Worm (Caenorhabditis elegans): ENCODE data around the gene Y68A4B.3.
"Not testable (repeated sequence)": the region's sequence is repeated elsewhere in the genome, so short reads cannot be mapped to it uniquely, and the experiment has no call there.

Gene Y68A4B.3

ce11 chrV:17242552-17242951 is at the start of gene Y68A4B.3:
Y68A4B.3 (minus strand) TSS chrV:17242652.
- no peak for TF ChIP-seq unc-62 (GFP tag; optimal IDR thresholded peaks at IDR 0.05)

ce11 chrV:17284159-17284558 is 41.7 kb upstream of the Y68A4B.3 start:
- TF ChIP-seq unc-62 (GFP tag; optimal IDR thresholded peaks at IDR 0.05), result no peak

ce11 chrV:17273249-17273648 is 30.8 kb upstream of the Y68A4B.3 start, which contains the start of gene K10G4.10:
K10G4.10 (plus strand) TSS chrV:17273549.
- no peak for TF ChIP-seq unc-62 (GFP tag; optimal IDR thresholded peaks at IDR 0.05)

- TF ChIP-seq unc-62 (GFP tag; optimal IDR thresholded peaks at IDR 0.05), result no peak
Observed at ce11 chrV:17272112-17272511, 29.7 kb upstream of the Y68A4B.3 start.

- not testable (repeated sequence) for TF ChIP-seq unc-62 (GFP tag; optimal IDR thresholded peaks at IDR 0.05)
Observed at ce11 chrV:17264855-17265254, 22.4 kb upstream of the Y68A4B.3 start, which contains the start of gene K10G4.3. K10G4.3 (minus strand) TSS chrV:17264955.

ce11 chrV:17261385-17261784 is 18.9 kb upstream of the Y68A4B.3 start:
- no peak for TF ChIP-seq unc-62 (GFP tag; optimal IDR thresholded peaks at IDR 0.05)

- TF ChIP-seq unc-62 (GFP tag; optimal IDR thresholded peaks at IDR 0.05), result no peak
Observed at ce11 chrV:17258868-17259267, 16.4 kb upstream of the Y68A4B.3 start, which contains the start of gene fbxa-85. fbxa-85 (plus strand) TSS chrV:17259168.

- TF ChIP-seq unc-62 (GFP tag; optimal IDR thresholded peaks at IDR 0.05), result no peak
Observed at ce11 chrV:17258244-17258643, 15.8 kb upstream of the Y68A4B.3 start.

- no peak for TF ChIP-seq unc-62 (GFP tag; optimal IDR thresholded peaks at IDR 0.05)
Observed at ce11 chrV:17257637-17258036, 15.2 kb upstream of the Y68A4B.3 start.

ce11 chrV:17255454-17255853 is 13.0 kb upstream of the Y68A4B.3 start, which contains the start of gene srh-115:
srh-115 (plus strand) TSS chrV:17255754.
- TF ChIP-seq unc-62 (GFP tag; optimal IDR thresholded peaks at IDR 0.05), result no peak

- not testable (repeated sequence) for TF ChIP-seq unc-62 (GFP tag; optimal IDR thresholded peaks at IDR 0.05)
Observed at ce11 chrV:17255028-17255427, 12.6 kb upstream of the Y68A4B.3 start, which contains the start of gene srh-116. srh-116 (minus strand) TSS chrV:17255128.

- no peak for TF ChIP-seq unc-62 (GFP tag; optimal IDR thresholded peaks at IDR 0.05)
Observed at ce11 chrV:17251364-17251961, 9.0 kb upstream of the Y68A4B.3 start, which contains the start of gene Y61B8A.6. Y61B8A.6 (plus strand) TSS chrV:17251911.

ce11 chrV:17248915-17249314 is 6.5 kb upstream of the Y68A4B.3 start, which contains the start of gene clec-243:
clec-243 (minus strand) TSS chrV:17249015.
- no peak for TF ChIP-seq unc-62 (GFP tag; optimal IDR thresholded peaks at IDR 0.05)

- no peak for TF ChIP-seq unc-62 (GFP tag; optimal IDR thresholded peaks at IDR 0.05)
Observed at ce11 chrV:17245406-17245805, 3.0 kb upstream of the Y68A4B.3 start, which contains the start of gene clec-242. clec-242 (minus strand) TSS chrV:17245506.

ce11 chrV:17243016-17243415 is 564 bp upstream of the Y68A4B.3 start:
- no peak for TF ChIP-seq unc-62 (GFP tag; optimal IDR thresholded peaks at IDR 0.05)

ce11 chrV:17241278-17241661 is 1.2 kb downstream of the Y68A4B.3 start:
- no peak for TF ChIP-seq unc-62 (GFP tag; optimal IDR thresholded peaks at IDR 0.05)

- TF ChIP-seq unc-62 (GFP tag; optimal IDR thresholded peaks at IDR 0.05), result no peak
Observed at ce11 chrV:17240579-17241277, 1.7 kb downstream of the Y68A4B.3 start.
